Worm (Caenorhabditis elegans) whole organism, L4 larva: ENCODE results near the gene B0416.10.

ENCODE experiments used
- R02D3.7 ChIP-seq: fragments of 150-350 bp; sonication (generic microtip); optimal IDR thresholded peaks from 3 replicates; lab custom pipeline; 2014; ENCODE audit warnings: missing biosample characterization, missing genetic modification characterization
- T20F7.1 ChIP-seq: fragments of 200-800 bp; sonication (Bioruptor generic); optimal IDR thresholded peaks from 2 replicates; lab custom pipeline; 2018; ENCODE audit warnings: mild to moderate bottlenecking, missing genetic modification characterization, missing compliant biosample characterization
- T26A8.4 ChIP-seq: fragments of 200-800 bp; sonication (Bioruptor generic); IDR thresholded peaks from 2 replicates; pipeline ENCODE4 v1.3.6; 2022; ENCODE audit warnings: missing genetic modification characterization, missing compliant biosample characterization
- Y105C5A.15 ChIP-seq: fragments of 200-800 bp; sonication (Bioruptor generic); IDR thresholded peaks from 2 replicates; pipeline ENCODE4 v1.3.6; 2022; ENCODE audit warnings: missing genetic modification characterization, missing compliant biosample characterization
- Y48G9A.11 ChIP-seq: fragments of 200-800 bp; sonication (Bioruptor generic); IDR thresholded peaks from 2 replicates; pipeline ENCODE4 v1.3.6; 2022; ENCODE audit warnings: missing genetic modification reagents, missing genetic modification characterization, missing compliant biosample characterization
- Y5F2A.4 ChIP-seq: fragments of 200-800 bp; sonication (Bioruptor generic); optimal IDR thresholded peaks from 2 replicates; lab custom pipeline; 2018; ENCODE audit warnings: mild to moderate bottlenecking, missing genetic modification characterization, missing compliant biosample characterization
- aha-1 ChIP-seq: fragments of 150-350 bp; peaks from one replicate; lab custom pipeline; 2014; ENCODE audit warnings: missing biosample characterization, missing genetic modification characterization
- aly-2 ChIP-seq: sonication (generic microtip); optimal IDR thresholded peaks from 2 replicates; lab custom pipeline; 2018; ENCODE audit warnings: missing biosample characterization, missing genetic modification characterization
- ceh-44 ChIP-seq: fragments of 200-800 bp; sonication (Bioruptor generic); IDR thresholded peaks from 2 replicates; pipeline ENCODE4 v1.3.6; 2022; ENCODE audit warnings: missing genetic modification reagents, missing genetic modification characterization, missing compliant biosample characterization
- daf-12 ChIP-seq: fragments of 150-350 bp; optimal IDR thresholded peaks from 2 replicates; lab custom pipeline; 2014; ENCODE audit warnings: missing biosample characterization, missing genetic modification reagents, missing genetic modification characterization
- daf-8 ChIP-seq: fragments of 200-800 bp; sonication (Bioruptor generic); IDR thresholded peaks from 2 replicates; pipeline ENCODE4 v1.3.6; 2022; ENCODE audit warnings: missing genetic modification characterization, missing compliant biosample characterization
- dmd-8 ChIP-seq: fragments of 200-800 bp; sonication (Bioruptor generic); IDR thresholded peaks from 2 replicates; pipeline ENCODE4 v1.3.6; 2022; ENCODE audit warnings: missing genetic modification characterization, missing compliant biosample characterization
- dve-1 ChIP-seq: sonication (generic microtip); optimal IDR thresholded peaks from 2 replicates; lab custom pipeline; 2017; ENCODE audit warnings: antibody characterized with exemption, mild to moderate bottlenecking, missing genetic modification characterization, missing compliant biosample characterization; ENCODE audit not compliant: insufficient read depth
- fos-1 ChIP-seq: fragments of 150-350 bp; optimal IDR thresholded peaks from 2 replicates; lab custom pipeline; 2014; ENCODE audit warnings: missing biosample characterization, missing genetic modification characterization
- hlh-11 ChIP-seq: fragments of 200-800 bp; sonication (Bioruptor generic); optimal IDR thresholded peaks from 2 replicates; lab custom pipeline; 2018; ENCODE audit warnings: mild to moderate bottlenecking, missing genetic modification characterization, missing compliant biosample characterization
- hlh-30 ChIP-seq: sonication (generic microtip); optimal IDR thresholded peaks from 2 replicates; lab custom pipeline; 2017; ENCODE audit warnings: antibody characterized with exemption, mild to moderate bottlenecking, missing genetic modification characterization, missing compliant biosample characterization; ENCODE audit not compliant: insufficient read depth
- jun-1 ChIP-seq: fragments of 150-350 bp; optimal IDR thresholded peaks from 2 replicates; lab custom pipeline; 2014; ENCODE audit warnings: missing biosample characterization, missing genetic modification reagents, missing genetic modification characterization
- lim-7 ChIP-seq: fragments of 200-800 bp; sonication (Bioruptor generic); IDR thresholded peaks from 2 replicates; pipeline ENCODE4 v1.3.6; 2022; ENCODE audit warnings: missing genetic modification characterization, missing compliant biosample characterization
- lin-1 ChIP-seq: fragments of 200-800 bp; sonication (Bioruptor generic); IDR thresholded peaks from 2 replicates; pipeline ENCODE4 v1.3.6; 2022; ENCODE audit warnings: missing genetic modification reagents, missing genetic modification characterization, missing compliant biosample characterization
- lin-13 ChIP-seq: fragments of 150-350 bp; optimal IDR thresholded peaks from 2 replicates; lab custom pipeline; 2014; ENCODE audit warnings: missing biosample characterization, missing genetic modification reagents, missing genetic modification characterization
- lin-15B ChIP-seq: fragments of 150-350 bp; sonication (generic microtip); optimal IDR thresholded peaks from 3 replicates; lab custom pipeline; 2014; ENCODE audit warnings: missing biosample characterization, missing genetic modification characterization
- lin-29 ChIP-seq: fragments of 200-800 bp; sonication (Bioruptor generic); IDR thresholded peaks from 2 replicates; pipeline ENCODE4 v1.3.6; 2022; ENCODE audit warnings: missing genetic modification reagents, missing genetic modification characterization, missing compliant biosample characterization
- lin-38 ChIP-seq: fragments of 200-800 bp; sonication (Bioruptor generic); IDR thresholded peaks from 2 replicates; pipeline ENCODE4 v1.3.6; 2022; ENCODE audit warnings: missing genetic modification reagents, missing genetic modification characterization, missing compliant biosample characterization
- mdt-29 ChIP-seq: fragments of 200-800 bp; sonication (Bioruptor generic); IDR thresholded peaks from 2 replicates; pipeline ENCODE4 v1.3.6; 2022; ENCODE audit warnings: missing genetic modification reagents, missing genetic modification characterization, missing compliant biosample characterization
- mep-1 ChIP-seq: fragments of 150-350 bp; sonication (generic microtip); optimal IDR thresholded peaks from 3 replicates; lab custom pipeline; 2014; ENCODE audit warnings: missing biosample characterization, missing genetic modification characterization
- mes-2 ChIP-seq: sonication (generic microtip); optimal IDR thresholded peaks from 2 replicates; lab custom pipeline; 2016; ENCODE audit warnings: missing genotype, mild to moderate bottlenecking, missing genetic modification characterization, missing compliant biosample characterization; ENCODE audit not compliant: poor library complexity, severe bottlenecking
- mxl-2 ChIP-seq: fragments of 200-800 bp; sonication (Bioruptor generic); conservative IDR thresholded peaks from 2 replicates; pipeline ENCODE4 v1.3.6; 2022; ENCODE audit warnings: missing genetic modification reagents, missing genetic modification characterization, missing compliant biosample characterization
- nhr-11 ChIP-seq: fragments of 150-350 bp; optimal IDR thresholded peaks from 2 replicates; lab custom pipeline; 2014; ENCODE audit warnings: missing biosample characterization, missing genetic modification characterization
- nhr-237 ChIP-seq: sonication (generic microtip); optimal IDR thresholded peaks from 2 replicates; lab custom pipeline; 2017; ENCODE audit warnings: missing biosample characterization, missing genetic modification characterization
- nhr-48 ChIP-seq: sonication (generic microtip); optimal IDR thresholded peaks from 2 replicates; lab custom pipeline; 2016; ENCODE audit warnings: mild to moderate bottlenecking, missing genetic modification characterization, missing compliant biosample characterization
- pha-4 ChIP-seq, 2 experiments: fragments of 150-350 bp in 1 of 2; fragments of 200-800 bp in 1 of 2; sonication (Bioruptor generic) in 1 of 2; IDR thresholded peaks in 1 of 2; optimal IDR thresholded peaks in 1 of 2; 2 replicates each; pipeline versions ENCODE4 v1.3.6 to Lab custom; 2014 to 2022; ENCODE audit warnings: missing genetic modification characterization in 2 of 2, missing genetic modification reagents in 2 of 2, missing biosample characterization in 1 of 2, missing compliant biosample characterization in 1 of 2
- set-16 ChIP-seq: fragments of 200-800 bp; sonication (Bioruptor generic); IDR thresholded peaks from 2 replicates; pipeline ENCODE4 v1.3.6; 2022; ENCODE audit warnings: missing genetic modification reagents, missing genetic modification characterization, missing compliant biosample characterization
- snpc-4 ChIP-seq: fragments of 150-350 bp; optimal IDR thresholded peaks from 2 replicates; lab custom pipeline; 2014; ENCODE audit warnings: missing biosample characterization, missing genetic modification characterization
- spr-1 ChIP-seq: sonication (generic microtip); optimal IDR thresholded peaks from 2 replicates; lab custom pipeline; 2016; ENCODE audit warnings: mild to moderate bottlenecking, missing genetic modification characterization, missing compliant biosample characterization
- unc-130 ChIP-seq: sonication (generic microtip); optimal IDR thresholded peaks from 2 replicates; lab custom pipeline; 2016; ENCODE audit warnings: missing genetic modification reagents, missing genetic modification characterization, missing compliant biosample characterization
- unc-62 ChIP-seq, 3 experiments: fragments of 150-350 bp in 1 of 3; sonication (generic microtip); optimal IDR thresholded peaks in 2 of 3; peaks in 1 of 3; 1 replicate in 1 of 3; 2 replicates in 2 of 3; lab custom pipeline; 2014 to 2017; ENCODE audit warnings: missing biosample characterization in 3 of 3, missing genetic modification characterization in 3 of 3, missing genetic modification reagents in 3 of 3, missing genotype in 1 of 3
- zip-11 ChIP-seq: fragments of 200-800 bp; sonication (Bioruptor generic); IDR thresholded peaks from 2 replicates; pipeline ENCODE4 v1.3.6; 2022; ENCODE audit warnings: missing genetic modification characterization, missing compliant biosample characterization
- zip-2 ChIP-seq: fragments of 150-350 bp; optimal IDR thresholded peaks from 2 replicates; lab custom pipeline; 2014; ENCODE audit warnings: missing biosample characterization, missing genetic modification characterization
- ztf-11 ChIP-seq: fragments of 150-350 bp; optimal IDR thresholded peaks from 2 replicates; lab custom pipeline; 2014; ENCODE audit warnings: missing biosample characterization, missing genetic modification characterization

Gene B0416.10

ce11 chrX:9311225-9311624, 36.8 kb upstream of the B0416.10 start, which contains the start of gene H29C22.1:
Gene H29C22.1 (minus strand): TSS chrX:9311325.
- TF ChIP-seq R02D3.7: no peak
- no peak for TF ChIP-seq dmd-8 (GFP tag; lab: Robert Waterston, UW)
- no peak for TF ChIP-seq daf-8 (GFP tag; lab: Robert Waterston, UW)
- TF ChIP-seq lin-15B (tag; lab: Kevin White, UChicago): no peak
- TF ChIP-seq Y48G9A.11 (GFP tag; lab: Robert Waterston, UW): no peak
- no peak for TF ChIP-seq pha-4 (GFP tag; IDR thresholded peaks at IDR 0.05; lab: Robert Waterston, UW)
- no peak for TF ChIP-seq pha-4 (tag; optimal IDR thresholded peaks at IDR 0.05; lab: Kevin White, UChicago)
- no peak for TF ChIP-seq T20F7.1
- TF ChIP-seq lin-38 (GFP tag; lab: Robert Waterston, UW): no peak
- TF ChIP-seq lin-29: no peak
- no peak for TF ChIP-seq T26A8.4 (GFP tag; lab: Robert Waterston, UW)
- TF ChIP-seq zip-11 (GFP tag; lab: Robert Waterston, UW): no peak

ce11 chrX:9303422-9303821, 28.9 kb upstream of the B0416.10 start, which contains the start of gene tmc-2:
Gene tmc-2 (plus strand): TSS chrX:9303722.
- TF ChIP-seq Y5F2A.4 (GFP tag; lab: Kevin White, UChicago) (no peak), jun-1 (tag; lab: Kevin White, UChicago) (no peak), nhr-48 (tag; lab: Kevin White, UChicago) (no peak), daf-12 (no peak), set-16 (GFP tag; lab: Robert Waterston, UW) (no peak), spr-1 (tag; lab: Kevin White, UChicago) (no peak), lin-38 (GFP tag; lab: Robert Waterston, UW) (no peak), zip-2 (tag; lab: Kevin White, UChicago) (no peak), lin-1 (GFP tag; lab: Robert Waterston, UW) (no peak), fos-1 (tag; lab: Kevin White, UChicago) (no peak), lin-13 (GFP tag; lab: Kevin White, UChicago) (no peak), lim-7 (no peak), nhr-11 (tag; lab: Kevin White, UChicago) (no peak), mxl-2 (GFP tag; lab: Robert Waterston, UW) (no peak)

DNA sequence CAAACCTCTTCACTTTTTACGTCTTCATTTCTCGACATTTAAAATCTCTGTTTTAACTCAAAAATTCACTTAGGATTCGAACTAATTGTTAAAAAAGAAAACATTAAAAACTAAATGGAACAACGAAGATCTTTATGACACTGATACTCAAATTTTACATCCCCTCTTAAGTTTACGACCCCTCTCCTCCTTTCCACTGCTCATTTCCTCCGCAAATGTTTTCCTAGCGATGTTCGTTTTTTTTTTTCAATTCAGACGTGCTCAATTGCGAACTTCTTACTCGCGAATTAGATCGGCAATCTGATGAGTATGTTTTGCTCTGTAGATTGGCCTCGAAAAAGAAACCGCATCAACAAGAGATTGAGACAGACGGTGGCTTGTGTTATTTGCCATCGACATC, 28.3 kb upstream of the B0416.10 start:
- TF ChIP-seq aly-2 (no peak), unc-130 (GFP tag; lab: Kevin White, UChicago) (no peak), unc-62 (GFP tag; optimal IDR thresholded peaks at IDR 0.05 in 1 of 2; lab: Kevin White, UChicago) (peak in 1 of 2 experiments; percentile 95), unc-62 (tag; optimal IDR thresholded peaks at IDR 0.05; lab: Kevin White, UChicago) (no peak), ztf-11 (tag; lab: Kevin White, UChicago) (no peak), snpc-4 (tag; lab: Kevin White, UChicago) (no peak), ceh-44 (GFP tag; lab: Robert Waterston, UW) (no peak), nhr-237 (tag; lab: Kevin White, UChicago) (no peak), dve-1 (tag; lab: Kevin White, UChicago) (no peak)

DNA sequence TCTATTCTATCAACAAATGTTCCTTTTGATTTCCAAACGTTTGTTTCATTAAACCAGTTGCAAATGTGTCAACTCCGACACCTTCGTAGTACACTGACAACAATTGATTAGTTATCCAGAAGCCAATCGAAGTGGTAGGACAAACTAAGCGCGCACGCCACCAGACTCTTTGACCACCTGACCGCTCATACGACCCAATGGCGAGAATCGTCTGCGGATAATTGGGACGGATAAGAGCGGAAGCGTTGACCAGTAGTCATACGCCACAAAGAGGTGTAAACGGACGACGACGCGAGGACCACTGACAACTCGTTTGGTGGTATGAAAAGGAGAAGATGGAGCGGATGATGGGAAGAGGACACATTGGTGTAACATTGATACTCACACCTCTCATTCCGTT, 25.9 kb upstream of the B0416.10 start:
- TF ChIP-seq mes-2 (tag; lab: Kevin White, UChicago): no peak
- TF ChIP-seq unc-62 (GFP tag; optimal IDR thresholded peaks at IDR 0.05 in 1 of 2; lab: Kevin White, UChicago): peak in 1 of 2 experiments; percentile 60
- no peak for TF ChIP-seq unc-62 (tag; optimal IDR thresholded peaks at IDR 0.05; lab: Kevin White, UChicago)
- TF ChIP-seq mep-1 (tag; lab: Kevin White, UChicago): no peak
- peak; percentile 28 for TF ChIP-seq hlh-11 (tag; lab: Kevin White, UChicago)
- no peak for TF ChIP-seq mdt-29 (GFP tag; lab: Robert Waterston, UW)
- no peak for TF ChIP-seq pha-4 (GFP tag; IDR thresholded peaks at IDR 0.05; lab: Robert Waterston, UW)
- no peak for TF ChIP-seq pha-4 (tag; optimal IDR thresholded peaks at IDR 0.05; lab: Kevin White, UChicago)
- TF ChIP-seq aha-1 (tag; lab: Kevin White, UChicago): peak; percentile 49
- TF ChIP-seq set-16 (GFP tag; lab: Robert Waterston, UW): no peak
- peak; percentile 33 for TF ChIP-seq hlh-30
- TF ChIP-seq dve-1 (tag; lab: Kevin White, UChicago): no peak
- no peak for TF ChIP-seq Y105C5A.15 (GFP tag; lab: Robert Waterston, UW)
